Fruit fly (Drosophila melanogaster) ovary, adult (tissue): ENCODE measurements around the gene Scox.

ENCODE experiments used
- CG17801 ChIP-seq: fragments of 200-800 bp; optimal IDR thresholded peaks from 2 replicates; lab custom pipeline; 2019; ENCODE audit warnings: missing biosample characterization, mild to moderate bottlenecking, missing genetic modification characterization, moderate library complexity; ENCODE audit not compliant: partially characterized antibody

Scox gene

dm6 chr2L:4968767-4969166 is at the start of gene Scox, which contains the start of gene Polr1C:
Scox (minus strand) TSS chr2L:4968935.
Polr1C (plus strand) TSS chr2L:4969004.
- no peak for TF ChIP-seq CG17801 (GFP tag; lab: Kevin White, UChicago)

DNA sequence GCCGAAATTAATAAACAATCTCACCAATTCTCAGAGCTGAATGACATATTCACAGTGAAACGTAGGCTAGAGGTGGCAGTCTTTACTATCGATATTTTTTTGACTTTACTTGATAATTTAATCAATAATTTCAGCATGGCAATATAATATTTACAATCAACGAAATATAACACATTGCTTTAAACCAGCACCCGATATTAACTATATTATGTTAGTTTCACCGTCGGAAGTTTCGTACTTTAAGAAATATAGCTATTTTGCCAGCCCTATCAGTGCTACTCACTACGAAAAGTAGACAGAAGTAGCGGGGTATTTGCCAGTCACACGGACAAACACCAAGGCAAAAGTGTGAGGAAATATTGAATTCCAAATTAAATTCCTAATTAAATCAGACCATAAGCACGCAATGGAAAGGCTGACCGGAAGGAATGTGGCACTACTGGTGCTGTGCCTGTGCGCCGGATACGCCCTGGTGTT is 42.1 kb upstream of the Scox start, which contains the start of the genes CG31917, Tfb5 and SelT:
CG31917 (minus strand) TSS at position 51 of the 477 bp plus-strand sequence.
Tfb5 (minus strand) TSS at position 51 of the 477 bp plus-strand sequence.
SelT (plus strand) TSS at position 139 of the 477 bp plus-strand sequence.
- TF ChIP-seq CG17801 (GFP tag; lab: Kevin White, UChicago), result peak; percentile 73

dm6 chr2L:5009306-5010030 is 40.7 kb upstream of the Scox start, which contains the start of gene Rtnl1:
Rtnl1 (minus strand) TSS chr2L:5009720.
- peak; percentile 42 for TF ChIP-seq CG17801 (GFP tag; lab: Kevin White, UChicago)

- peak; percentile 52 for TF ChIP-seq CG17801 (GFP tag; lab: Kevin White, UChicago)
Measured at dm6 chr2L:5007256-5007655, 38.5 kb upstream of the Scox start.

- TF ChIP-seq CG17801 (GFP tag; lab: Kevin White, UChicago), result no peak
Measured at dm6 chr2L:5006323-5006722, 37.6 kb upstream of the Scox start.

dm6 chr2L:5005464-5005764 is 36.7 kb upstream of the Scox start:
- no peak for TF ChIP-seq CG17801 (GFP tag; lab: Kevin White, UChicago)

DNA sequence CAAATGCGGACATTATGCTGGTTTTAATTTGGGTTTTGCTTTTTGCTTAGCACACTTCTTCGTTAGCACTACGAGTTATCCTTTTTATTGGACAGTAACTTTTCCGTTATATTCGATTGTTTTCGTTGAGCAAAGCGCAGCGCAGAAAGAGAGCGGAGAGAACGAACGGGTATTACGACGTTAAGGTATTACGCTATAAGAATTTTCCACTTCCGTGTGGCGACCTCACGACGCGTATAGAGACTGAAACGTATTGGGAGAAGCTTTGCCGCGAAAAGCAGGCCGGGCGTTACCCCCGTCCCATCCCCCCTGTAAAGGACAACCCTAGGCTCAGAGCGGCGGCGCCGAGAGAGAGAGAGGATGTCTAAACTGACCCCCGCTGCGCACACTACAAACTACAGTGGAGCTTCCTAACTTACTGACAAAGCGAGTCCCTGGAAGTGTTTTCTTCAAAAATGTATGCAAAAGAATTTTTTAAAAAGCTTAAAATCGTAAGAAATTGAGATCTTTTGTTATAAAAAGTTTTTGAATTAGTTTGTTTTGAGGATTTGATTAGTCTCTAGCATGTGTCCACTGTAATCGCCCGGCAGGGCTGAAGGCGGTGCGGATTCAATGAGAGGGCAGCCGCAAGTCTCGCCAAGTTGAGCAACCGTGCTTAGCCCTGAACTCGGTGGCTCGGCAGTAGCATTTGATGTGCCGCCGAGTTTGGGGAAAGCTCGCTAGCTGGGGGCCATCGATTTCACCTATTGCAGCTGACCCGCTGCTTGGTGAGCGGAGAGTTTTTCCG is 36.1 kb upstream of the Scox start:
- peak; percentile 87 for TF ChIP-seq CG17801 (GFP tag; lab: Kevin White, UChicago)

DNA sequence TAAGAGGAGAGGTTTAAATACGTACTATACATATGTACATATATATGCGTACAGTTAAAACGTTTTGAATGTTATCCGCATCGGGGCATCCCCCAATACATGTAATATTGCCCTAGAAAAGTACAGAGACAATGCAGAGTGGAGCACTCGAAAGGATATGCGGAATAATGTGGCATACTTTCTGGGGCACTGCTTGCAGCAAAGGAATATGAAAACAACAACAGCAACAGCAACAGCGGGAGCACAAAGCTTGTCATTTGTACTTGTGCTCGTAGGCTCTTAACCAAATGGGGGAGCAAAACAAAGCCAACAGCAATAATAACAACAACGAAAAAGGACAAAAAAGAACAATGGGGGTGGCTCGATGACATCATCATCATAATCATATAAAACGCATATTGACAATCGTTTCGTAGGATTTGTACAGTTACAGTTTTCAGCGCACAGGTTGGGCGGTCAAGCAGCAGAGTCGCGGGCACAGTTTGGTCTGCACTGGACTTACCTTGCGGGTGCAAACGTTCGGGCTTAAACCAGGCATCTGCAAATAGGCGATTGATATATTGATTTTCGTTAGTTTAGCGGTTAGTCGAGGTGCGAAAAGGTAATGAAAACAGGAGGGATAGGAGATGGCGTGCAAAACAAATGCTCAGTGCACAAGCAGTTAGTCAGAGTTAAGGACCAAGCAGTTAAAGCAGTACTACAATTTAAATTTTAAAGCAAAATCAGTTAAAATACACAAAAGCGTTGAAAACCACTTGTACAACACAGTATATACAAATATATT is 35.1 kb upstream of the Scox start:
- no peak for TF ChIP-seq CG17801 (GFP tag; lab: Kevin White, UChicago)

- peak; percentile 46 for TF ChIP-seq CG17801 (GFP tag; lab: Kevin White, UChicago)
Measured at dm6 chr2L:5002711-5003402, 34.1 kb upstream of the Scox start.

- TF ChIP-seq CG17801 (GFP tag; lab: Kevin White, UChicago), result no peak
Measured at dm6 chr2L:5002031-5002430, 33.3 kb upstream of the Scox start.

DNA sequence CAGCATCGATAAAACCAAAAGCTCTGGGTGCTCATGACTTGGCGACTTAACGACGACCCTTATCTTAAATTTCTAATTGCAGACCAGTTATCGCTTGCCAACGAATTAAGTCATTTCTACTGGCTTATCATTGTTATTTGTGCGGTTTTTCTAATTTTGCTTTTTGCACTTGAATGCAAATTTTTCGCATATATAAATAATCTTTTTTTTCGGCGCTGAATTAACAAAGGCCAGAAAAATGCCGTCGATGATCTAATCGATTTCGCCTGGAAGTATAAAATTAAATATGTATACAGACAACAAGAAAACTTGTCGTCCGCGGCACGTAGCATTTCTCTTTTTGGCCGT is 32.8 kb upstream of the Scox start:
- TF ChIP-seq CG17801 (GFP tag; lab: Kevin White, UChicago), result no peak

- TF ChIP-seq CG17801 (GFP tag; lab: Kevin White, UChicago), result no peak
Measured at dm6 chr2L:5000919-5001581, 32.3 kb upstream of the Scox start.

DNA sequence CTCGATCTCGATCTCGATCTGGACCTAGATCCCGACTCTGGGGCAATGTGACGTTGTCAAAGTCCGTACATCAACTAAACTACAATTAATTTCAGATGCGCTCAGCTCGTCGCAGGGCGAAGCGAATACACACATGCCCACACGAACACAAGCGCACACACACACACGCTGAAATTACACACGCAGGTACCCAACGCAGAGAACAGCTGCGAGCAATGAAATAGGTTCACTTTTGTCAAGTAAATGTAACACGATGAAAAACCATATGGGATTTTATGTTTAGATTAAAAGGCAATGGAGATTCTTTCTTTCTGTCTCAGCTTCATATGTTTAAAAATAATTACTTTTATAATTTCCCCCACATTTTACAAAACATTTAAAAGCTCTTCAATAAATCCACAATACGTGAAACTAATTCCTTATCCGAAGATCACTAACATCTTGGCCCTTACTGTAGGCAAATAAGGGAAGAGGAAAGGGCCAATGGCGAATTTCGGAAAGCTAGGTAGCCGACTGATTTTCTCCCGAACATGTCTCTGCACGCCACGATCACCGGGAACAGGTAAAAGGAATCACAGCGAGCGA is 31.6 kb upstream of the Scox start:
- TF ChIP-seq CG17801 (GFP tag; lab: Kevin White, UChicago), result peak; percentile 77
